Worm (Caenorhabditis elegans) whole organism, L1 larva: ENCODE results near the gene C06A8.6.

ENCODE experiments used
- C04F5.9 ChIP-seq: sonication (generic microtip); optimal IDR thresholded peaks from 2 replicates; lab custom pipeline; 2016; ENCODE audit warnings: missing genetic modification characterization, missing compliant biosample characterization
- C34B4.2 ChIP-seq: sonication (generic microtip); optimal IDR thresholded peaks from 2 replicates; lab custom pipeline; 2017; ENCODE audit warnings: mild to moderate bottlenecking, missing genetic modification characterization, missing compliant biosample characterization
- Y116A8C.19 ChIP-seq: sonication (generic microtip); optimal IDR thresholded peaks from 2 replicates; lab custom pipeline; 2016; ENCODE audit warnings: missing compliant biosample characterization, missing genetic modification characterization, borderline replicate concordance
- alr-1 ChIP-seq: fragments of 200-800 bp; sonication (Bioruptor generic); optimal IDR thresholded peaks from 2 replicates; lab custom pipeline; 2018; ENCODE audit warnings: borderline replicate concordance, mild to moderate bottlenecking, missing genetic modification characterization, missing compliant biosample characterization
- aly-2 ChIP-seq: fragments of 150-350 bp; optimal IDR thresholded peaks from 2 replicates; lab custom pipeline; 2014; ENCODE audit warnings: missing biosample characterization, missing genetic modification characterization
- ama-1 ChIP-seq: fragments of 150-350 bp; optimal IDR thresholded peaks from 2 replicates; lab custom pipeline; 2014
- blmp-1 ChIP-seq: fragments of 150-350 bp; optimal IDR thresholded peaks from 2 replicates; lab custom pipeline; 2014; ENCODE audit warnings: missing biosample characterization, missing genetic modification characterization
- ceh-82 ChIP-seq, 3 experiments: fragments of 150-350 bp in 1 of 3; sonication (generic microtip) in 2 of 3; optimal IDR thresholded peaks; 2 replicates each; lab custom pipeline; 2014 to 2017; ENCODE audit warnings: missing biosample characterization in 3 of 3, missing genetic modification characterization in 3 of 3
- ceh-88 ChIP-seq: fragments of 200-800 bp; sonication (Bioruptor generic); IDR thresholded peaks from 2 replicates; pipeline ENCODE4 v1.3.6; 2022; ENCODE audit warnings: missing genetic modification characterization, missing compliant biosample characterization
- dpl-1 ChIP-seq, 3 experiments: fragments of 150-350 bp in 2 of 3; sonication (generic microtip) in 1 of 3; optimal IDR thresholded peaks; 2 replicates each; lab custom pipeline; 2014 to 2017; ENCODE audit warnings: missing biosample characterization in 3 of 3, missing genetic modification characterization in 3 of 3, missing genetic modification reagents in 3 of 3
- efl-1 ChIP-seq, 4 experiments: fragments of 150-350 bp; optimal IDR thresholded peaks in 3 of 4; peaks in 1 of 4; 1 replicate in 1 of 4; 2 replicates in 3 of 4; lab custom pipeline; 2014; ENCODE audit warnings: missing biosample characterization in 2 of 4, missing genetic modification characterization in 2 of 4, missing genetic modification reagents in 2 of 4
- efl-3 ChIP-seq: fragments of 200-800 bp; sonication (Bioruptor generic); optimal IDR thresholded peaks from 2 replicates; lab custom pipeline; 2018; ENCODE audit warnings: mild to moderate bottlenecking, missing genetic modification characterization, missing compliant biosample characterization
- egl-13 ChIP-seq: sonication (generic microtip); optimal IDR thresholded peaks from 2 replicates; lab custom pipeline; 2016; ENCODE audit warnings: missing genotype, missing genetic modification reagents, missing genetic modification characterization, missing compliant biosample characterization
- elt-3 ChIP-seq, 6 experiments: fragments of 150-350 bp in 1 of 6; sonication (generic microtip); optimal IDR thresholded peaks; 2 replicates each; lab custom pipeline; 2017 to 2018; ENCODE audit warnings: missing biosample characterization in 6 of 6, missing genetic modification characterization in 6 of 6, inconsistent platforms in 1 of 6
- ets-5 ChIP-seq: fragments of 200-800 bp; sonication (Bioruptor generic); IDR thresholded peaks from 2 replicates; pipeline ENCODE4 v1.3.6; 2022; ENCODE audit warnings: missing genetic modification characterization, missing compliant biosample characterization
- fkh-8 ChIP-seq: sonication (generic microtip); optimal IDR thresholded peaks from 2 replicates; lab custom pipeline; 2016; ENCODE audit warnings: mild to moderate bottlenecking, missing genetic modification characterization, missing compliant biosample characterization
- fos-1 ChIP-seq: fragments of 150-350 bp; optimal IDR thresholded peaks from 2 replicates; lab custom pipeline; 2014; ENCODE audit warnings: missing biosample characterization, missing genetic modification characterization
- hlh-17 ChIP-seq: fragments of 200-800 bp; sonication (Bioruptor generic); optimal IDR thresholded peaks from 2 replicates; lab custom pipeline; 2018; ENCODE audit warnings: missing genetic modification characterization, mild to moderate bottlenecking, missing compliant biosample characterization, moderate library complexity, borderline replicate concordance
- lin-13 ChIP-seq: fragments of 150-350 bp; optimal IDR thresholded peaks from 2 replicates; lab custom pipeline; 2014; ENCODE audit warnings: missing biosample characterization, missing genetic modification reagents, missing genetic modification characterization
- lin-14 ChIP-seq: fragments of 200-800 bp; sonication (Bioruptor generic); optimal IDR thresholded peaks from 2 replicates; lab custom pipeline; 2018; ENCODE audit warnings: mild to moderate bottlenecking, missing genetic modification characterization, moderate library complexity, missing compliant biosample characterization
- lin-15B ChIP-seq: fragments of 150-350 bp; sonication (generic microtip); optimal IDR thresholded peaks from 3 replicates; lab custom pipeline; 2014; ENCODE audit warnings: missing biosample characterization, missing genetic modification characterization
- lin-35 ChIP-seq, 2 experiments: fragments of 150-350 bp; optimal IDR thresholded peaks; 2 replicates each; lab custom pipeline; 2014; ENCODE audit warnings: missing biosample characterization in 2 of 2, missing genetic modification characterization in 2 of 2, missing genetic modification reagents in 2 of 2
- lin-39 ChIP-seq: fragments of 150-350 bp; optimal IDR thresholded peaks from 2 replicates; lab custom pipeline; 2014; ENCODE audit warnings: missing biosample characterization, missing genetic modification reagents, missing genetic modification characterization
- lir-3 ChIP-seq: sonication (generic microtip); optimal IDR thresholded peaks from 2 replicates; lab custom pipeline; 2016; ENCODE audit warnings: mild to moderate bottlenecking, missing genetic modification characterization, moderate library complexity, missing compliant biosample characterization; ENCODE audit not compliant: poor library complexity
- lsy-2 ChIP-seq, 2 experiments: fragments of 150-350 bp; optimal IDR thresholded peaks; 2 replicates each; lab custom pipeline; 2014; ENCODE audit warnings: missing biosample characterization in 2 of 2, missing genetic modification characterization in 2 of 2
- mef-2 ChIP-seq: fragments of 150-350 bp; optimal IDR thresholded peaks from 2 replicates; lab custom pipeline; 2014; ENCODE audit warnings: missing biosample characterization, missing genetic modification characterization
- mep-1 ChIP-seq: fragments of 150-350 bp; optimal IDR thresholded peaks from 2 replicates; lab custom pipeline; 2014; ENCODE audit warnings: missing biosample characterization, missing genetic modification characterization
- nhr-11 ChIP-seq: fragments of 150-350 bp; optimal IDR thresholded peaks from 2 replicates; lab custom pipeline; 2014; ENCODE audit warnings: missing biosample characterization, missing genetic modification characterization
- nhr-12 ChIP-seq: sonication (generic microtip); optimal IDR thresholded peaks from 2 replicates; lab custom pipeline; 2017; ENCODE audit warnings: missing biosample characterization, missing genetic modification characterization
- nhr-19 ChIP-seq: fragments of 200-800 bp; sonication (Bioruptor generic); conservative IDR thresholded peaks from 2 replicates; pipeline ENCODE4 v1.3.6; 2022; ENCODE audit warnings: missing genetic modification characterization, missing compliant biosample characterization
- nhr-20 ChIP-seq: sonication (generic microtip); optimal IDR thresholded peaks from 2 replicates; lab custom pipeline; 2016; ENCODE audit warnings: mild to moderate bottlenecking, missing genetic modification characterization, missing compliant biosample characterization
- nhr-76 ChIP-seq: sonication (generic microtip); optimal IDR thresholded peaks from 2 replicates; lab custom pipeline; 2017; ENCODE audit warnings: missing biosample characterization, missing genetic modification characterization
- nhr-77 ChIP-seq: fragments of 150-350 bp; optimal IDR thresholded peaks from 2 replicates; lab custom pipeline; 2014; ENCODE audit warnings: missing biosample characterization, missing genetic modification characterization
- nhr-84 ChIP-seq: sonication (generic microtip); optimal IDR thresholded peaks from 2 replicates; lab custom pipeline; 2017; ENCODE audit warnings: missing biosample characterization, missing genetic modification characterization
- nhr-85 ChIP-seq: sonication (generic microtip); peaks from one replicate; lab custom pipeline; 2016; ENCODE audit warnings: missing genetic modification characterization, inconsistent platforms, missing compliant biosample characterization
- nhr-90 ChIP-seq: sonication (generic microtip); optimal IDR thresholded peaks from 2 replicates; lab custom pipeline; 2016; ENCODE audit warnings: mild to moderate bottlenecking, missing genetic modification characterization, missing compliant biosample characterization; ENCODE audit not compliant: poor library complexity
- pag-3 ChIP-seq: sonication (generic microtip); optimal IDR thresholded peaks from 2 replicates; lab custom pipeline; 2017; ENCODE audit warnings: missing genetic modification characterization, mild to moderate bottlenecking, missing compliant biosample characterization, antibody characterized with exemption, borderline replicate concordance; ENCODE audit not compliant: insufficient read depth
- pqm-1 ChIP-seq: sonication (generic microtip); optimal IDR thresholded peaks from 3 replicates; lab custom pipeline; 2017; ENCODE audit warnings: missing biosample characterization, missing genetic modification characterization
- rnt-1 ChIP-seq: sonication (generic microtip); optimal IDR thresholded peaks from 2 replicates; lab custom pipeline; 2016; ENCODE audit warnings: mild to moderate bottlenecking, missing genetic modification characterization, moderate library complexity, missing compliant biosample characterization
- skn-1 ChIP-seq: fragments of 150-350 bp; optimal IDR thresholded peaks from 2 replicates; lab custom pipeline; 2014; ENCODE audit warnings: missing biosample characterization, missing genetic modification characterization
- snpc-4 ChIP-seq: fragments of 150-350 bp; optimal IDR thresholded peaks from 2 replicates; lab custom pipeline; 2014; ENCODE audit warnings: missing biosample characterization, missing genetic modification characterization
- snu-23 ChIP-seq: sonication (generic microtip); optimal IDR thresholded peaks from 2 replicates; lab custom pipeline; 2016; ENCODE audit warnings: missing genetic modification characterization, missing compliant biosample characterization
- sox-4 ChIP-seq: sonication (generic microtip); optimal IDR thresholded peaks from 2 replicates; lab custom pipeline; 2016; ENCODE audit warnings: missing genetic modification characterization, missing compliant biosample characterization
- sup-37 ChIP-seq: fragments of 200-800 bp; sonication (Bioruptor generic); optimal IDR thresholded peaks from 2 replicates; lab custom pipeline; 2018; ENCODE audit warnings: mild to moderate bottlenecking, missing genetic modification characterization, missing compliant biosample characterization
- tlp-1 ChIP-seq: fragments of 150-350 bp; optimal IDR thresholded peaks from 2 replicates; lab custom pipeline; 2014; ENCODE audit warnings: missing biosample characterization, missing genetic modification characterization
- unc-98 ChIP-seq: fragments of 200-800 bp; sonication (Bioruptor generic); IDR thresholded peaks from 2 replicates; pipeline ENCODE4 v1.3.6; 2022; ENCODE audit warnings: missing genetic modification characterization, missing compliant biosample characterization
- vab-15 ChIP-seq: sonication (generic microtip); optimal IDR thresholded peaks from 2 replicates; lab custom pipeline; 2017; ENCODE audit warnings: missing genotype, mild to moderate bottlenecking, missing genetic modification characterization, missing compliant biosample characterization
- ztf-4 ChIP-seq: fragments of 150-350 bp; optimal IDR thresholded peaks from 2 replicates; lab custom pipeline; 2014; ENCODE audit warnings: missing biosample characterization, missing genetic modification characterization

The C06A8.6 gene

ce11 chrII:7801899-7802298, 29.6 kb downstream of the C06A8.6 start:
- peak; percentile 42 for TF ChIP-seq rnt-1
- TF ChIP-seq nhr-85 (tag; lab: Kevin White, UChicago): peak; percentile 92
- TF ChIP-seq lin-14: peak; percentile 56
- TF ChIP-seq ztf-4 (tag; lab: Kevin White, UChicago): no peak
- no peak for TF ChIP-seq skn-1
- no peak for TF ChIP-seq nhr-77 (tag; lab: Kevin White, UChicago)
- TF ChIP-seq tlp-1: peak; percentile 20
- no peak for TF ChIP-seq snu-23
- TF ChIP-seq hlh-17: no peak
- TF ChIP-seq efl-3: peak; percentile 6
- TF ChIP-seq blmp-1 (tag; lab: Kevin White, UChicago): peak; percentile 38

ce11 chrII:7803174-7803573, 30.9 kb downstream of the C06A8.6 start:
- no peak for TF ChIP-seq elt-3 (tag; optimal IDR thresholded peaks at IDR 0.05; lab: Kevin White, UChicago)
- no peak for TF ChIP-seq nhr-76 (tag; lab: Kevin White, UChicago)
- TF ChIP-seq C04F5.9 (tag; lab: Kevin White, UChicago): no peak
- peak; percentile 49 for TF ChIP-seq blmp-1 (tag; lab: Kevin White, UChicago)
- TF ChIP-seq alr-1 (tag; lab: Kevin White, UChicago): no peak
- no peak for TF ChIP-seq ama-1 (lab: Kevin White, UChicago)
- TF ChIP-seq mef-2 (tag; lab: Kevin White, UChicago): no peak
- TF ChIP-seq efl-3: no peak
- no peak for TF ChIP-seq snu-23
- no peak for TF ChIP-seq lsy-2 (tag; optimal IDR thresholded peaks at IDR 0.05; lab: Kevin White, UChicago)
- TF ChIP-seq mep-1 (tag; lab: Kevin White, UChicago): no peak
- TF ChIP-seq Y116A8C.19: no peak
- peak; percentile 49 for TF ChIP-seq nhr-85 (tag; lab: Kevin White, UChicago)
- TF ChIP-seq sox-4 (tag; lab: Kevin White, UChicago): no peak
- no peak for TF ChIP-seq lin-15B
- TF ChIP-seq nhr-12 (tag; lab: Kevin White, UChicago): no peak
- TF ChIP-seq egl-13 (tag; lab: Kevin White, UChicago): no peak
- no peak for TF ChIP-seq sup-37
- TF ChIP-seq tlp-1: peak; percentile 1
- TF ChIP-seq snpc-4 (tag; lab: Kevin White, UChicago): no peak
- no peak for TF ChIP-seq nhr-11
- no peak for TF ChIP-seq ceh-82 (tag; optimal IDR thresholded peaks at IDR 0.05; lab: Kevin White, UChicago)
- no peak for TF ChIP-seq pag-3 (tag; lab: Kevin White, UChicago)
- TF ChIP-seq fkh-8 (tag; lab: Kevin White, UChicago): no peak
- TF ChIP-seq ets-5 (GFP tag; lab: Robert Waterston, UW): no peak
- TF ChIP-seq lin-14: peak; percentile 18
- TF ChIP-seq unc-98: no peak
- no peak for TF ChIP-seq nhr-84 (tag; lab: Kevin White, UChicago)
- TF ChIP-seq nhr-19: no peak
- no peak for TF ChIP-seq fos-1
- no peak for TF ChIP-seq ztf-4 (tag; lab: Kevin White, UChicago)
- no peak for TF ChIP-seq lin-13 (GFP tag; lab: Kevin White, UChicago)
- no peak for TF ChIP-seq pqm-1 (tag; lab: Kevin White, UChicago)

DNA sequence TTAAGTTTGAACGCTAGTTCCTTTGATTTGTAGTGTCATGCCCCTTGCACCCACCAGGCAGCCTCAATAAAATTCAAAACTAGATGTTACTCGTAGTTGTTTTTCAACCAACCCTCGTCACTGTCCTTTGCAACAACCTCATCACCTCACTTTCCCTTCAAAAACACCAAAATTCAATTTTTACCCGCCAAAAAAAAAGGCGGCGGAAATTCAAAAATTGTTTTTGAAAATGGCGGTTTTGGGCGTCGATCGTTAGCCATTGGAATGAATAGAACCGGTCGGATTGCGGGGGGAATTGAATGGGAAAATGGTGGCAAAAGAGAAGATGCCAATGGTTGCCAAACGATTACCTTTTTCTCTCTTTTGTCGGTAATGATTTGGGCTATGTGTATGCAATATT, 33.8 kb downstream of the C06A8.6 start:
- peak; percentile 53 for TF ChIP-seq blmp-1 (tag; lab: Kevin White, UChicago)
- TF ChIP-seq lin-14: peak; percentile 17
- peak; percentile 17 to 50 (median 40) for TF ChIP-seq dpl-1 (GFP tag; optimal IDR thresholded peaks at IDR 0.05; lab: Kevin White, UChicago)
- TF ChIP-seq aly-2 (tag; lab: Kevin White, UChicago): no peak
- TF ChIP-seq ama-1 (lab: Kevin White, UChicago): no peak
- TF ChIP-seq lsy-2 (tag; optimal IDR thresholded peaks at IDR 0.05; lab: Kevin White, UChicago): no peak
- TF ChIP-seq lir-3: no peak
- TF ChIP-seq ceh-88: no peak
- peak; percentile 18 for TF ChIP-seq nhr-85 (tag; lab: Kevin White, UChicago)
- TF ChIP-seq hlh-17: no peak
- TF ChIP-seq lin-35 (GFP tag; optimal IDR thresholded peaks at IDR 0.05; lab: Kevin White, UChicago): peak in 1 of 2 experiments; percentile 63
- no peak for TF ChIP-seq vab-15 (tag; lab: Kevin White, UChicago)
- TF ChIP-seq C34B4.2 (tag; lab: Kevin White, UChicago): no peak
- TF ChIP-seq nhr-90: no peak
- peak in 1 of 2 experiments; percentile 11 for TF ChIP-seq efl-1 (optimal IDR thresholded peaks at IDR 0.05; lab: Kevin White, UChicago)
- TF ChIP-seq efl-1 (GFP tag; optimal IDR thresholded peaks at IDR 0.05 in 1 of 2; lab: Kevin White, UChicago): peak; percentile 46 to 94
- TF ChIP-seq nhr-20 (tag; lab: Kevin White, UChicago): no peak
- no peak for TF ChIP-seq sox-4 (tag; lab: Kevin White, UChicago)
- no peak for TF ChIP-seq lin-39 (tag; lab: Kevin White, UChicago)
- TF ChIP-seq Y116A8C.19: no peak
